Worm (Caenorhabditis elegans) whole organism, L1 larva: ENCODE measurements around the gene ZK666.1.

Experiments used
- C16A3.4 ChIP-seq: fragments of 150-350 bp; optimal IDR thresholded peaks from 2 replicates; lab custom pipeline; 2014; ENCODE audit warnings: missing biosample characterization, missing genetic modification characterization
- aly-2 ChIP-seq: fragments of 150-350 bp; optimal IDR thresholded peaks from 2 replicates; lab custom pipeline; 2014; ENCODE audit warnings: missing biosample characterization, missing genetic modification characterization
- blmp-1 ChIP-seq: fragments of 150-350 bp; optimal IDR thresholded peaks from 2 replicates; lab custom pipeline; 2014; ENCODE audit warnings: missing biosample characterization, missing genetic modification characterization
- ceh-8 ChIP-seq: fragments of 200-800 bp; sonication (Bioruptor generic); optimal IDR thresholded peaks from 2 replicates; lab custom pipeline; 2018; ENCODE audit warnings: mild to moderate bottlenecking, missing genetic modification characterization, moderate library complexity, missing compliant biosample characterization
- ceh-82 ChIP-seq, 3 experiments: fragments of 150-350 bp in 1 of 3; sonication (generic microtip) in 2 of 3; optimal IDR thresholded peaks; 2 replicates each; lab custom pipeline; 2014 to 2017; ENCODE audit warnings: missing biosample characterization in 3 of 3, missing genetic modification characterization in 3 of 3
- ceh-90 ChIP-seq: sonication (generic microtip); optimal IDR thresholded peaks from 2 replicates; lab custom pipeline; 2016; ENCODE audit warnings: missing genetic modification characterization, missing compliant biosample characterization
- ces-1 ChIP-seq: fragments of 150-350 bp; optimal IDR thresholded peaks from 2 replicates; lab custom pipeline; 2014; ENCODE audit warnings: missing biosample characterization, missing genetic modification reagents, missing genetic modification characterization
- dsc-1 ChIP-seq: sonication (generic microtip); optimal IDR thresholded peaks from 2 replicates; lab custom pipeline; 2016; ENCODE audit warnings: mild to moderate bottlenecking, missing genetic modification characterization, missing compliant biosample characterization
- efl-1 ChIP-seq, 4 experiments: fragments of 150-350 bp; optimal IDR thresholded peaks in 3 of 4; peaks in 1 of 4; 1 replicate in 1 of 4; 2 replicates in 3 of 4; lab custom pipeline; 2014; ENCODE audit warnings: missing biosample characterization in 2 of 4, missing genetic modification characterization in 2 of 4, missing genetic modification reagents in 2 of 4
- efl-3 ChIP-seq: fragments of 200-800 bp; sonication (Bioruptor generic); optimal IDR thresholded peaks from 2 replicates; lab custom pipeline; 2018; ENCODE audit warnings: mild to moderate bottlenecking, missing genetic modification characterization, missing compliant biosample characterization
- egl-27 ChIP-seq, 2 experiments: fragments of 150-350 bp in 1 of 2; sonication (generic microtip); optimal IDR thresholded peaks; 3 replicates each; lab custom pipeline; 2017 to 2018; ENCODE audit warnings: missing biosample characterization in 2 of 2, missing genetic modification characterization in 2 of 2, missing genetic modification reagents in 2 of 2
- elt-2 ChIP-seq: sonication (generic microtip); optimal IDR thresholded peaks from 2 replicates; lab custom pipeline; 2016; ENCODE audit warnings: missing genetic modification characterization, mild to moderate bottlenecking, inconsistent platforms, missing compliant biosample characterization, missing genetic modification reagents
- ets-5 ChIP-seq: fragments of 200-800 bp; sonication (Bioruptor generic); IDR thresholded peaks from 2 replicates; pipeline ENCODE4 v1.3.6; 2022; ENCODE audit warnings: missing genetic modification characterization, missing compliant biosample characterization
- fkh-10 ChIP-seq: sonication (generic microtip); optimal IDR thresholded peaks from 2 replicates; lab custom pipeline; 2017; ENCODE audit warnings: missing biosample characterization, missing genetic modification reagents, missing genetic modification characterization
- fos-1 ChIP-seq: fragments of 150-350 bp; optimal IDR thresholded peaks from 2 replicates; lab custom pipeline; 2014; ENCODE audit warnings: missing biosample characterization, missing genetic modification characterization
- hpl-2 ChIP-seq: fragments of 150-350 bp; optimal IDR thresholded peaks from 2 replicates; lab custom pipeline; 2014; ENCODE audit warnings: missing biosample characterization, missing genetic modification reagents, missing genetic modification characterization
- lir-3 ChIP-seq: sonication (generic microtip); optimal IDR thresholded peaks from 2 replicates; lab custom pipeline; 2016; ENCODE audit warnings: mild to moderate bottlenecking, missing genetic modification characterization, moderate library complexity, missing compliant biosample characterization; ENCODE audit not compliant: poor library complexity
- mdl-1 ChIP-seq, 2 experiments: fragments of 150-350 bp; optimal IDR thresholded peaks; 2 replicates each; lab custom pipeline; 2014 to 2017; ENCODE audit warnings: missing biosample characterization in 2 of 2, missing genetic modification characterization in 2 of 2, inconsistent platforms in 1 of 2
- mep-1 ChIP-seq: fragments of 150-350 bp; optimal IDR thresholded peaks from 2 replicates; lab custom pipeline; 2014; ENCODE audit warnings: missing biosample characterization, missing genetic modification characterization
- nhr-85 ChIP-seq: sonication (generic microtip); peaks from one replicate; lab custom pipeline; 2016; ENCODE audit warnings: missing genetic modification characterization, inconsistent platforms, missing compliant biosample characterization
- nhr-90 ChIP-seq: sonication (generic microtip); optimal IDR thresholded peaks from 2 replicates; lab custom pipeline; 2016; ENCODE audit warnings: mild to moderate bottlenecking, missing genetic modification characterization, missing compliant biosample characterization; ENCODE audit not compliant: poor library complexity
- pqm-1 ChIP-seq: sonication (generic microtip); optimal IDR thresholded peaks from 3 replicates; lab custom pipeline; 2017; ENCODE audit warnings: missing biosample characterization, missing genetic modification characterization
- snpc-4 ChIP-seq: fragments of 150-350 bp; optimal IDR thresholded peaks from 2 replicates; lab custom pipeline; 2014; ENCODE audit warnings: missing biosample characterization, missing genetic modification characterization
- snu-23 ChIP-seq: sonication (generic microtip); optimal IDR thresholded peaks from 2 replicates; lab custom pipeline; 2016; ENCODE audit warnings: missing genetic modification characterization, missing compliant biosample characterization
- sptf-1 ChIP-seq: fragments of 150-350 bp; optimal IDR thresholded peaks from 2 replicates; lab custom pipeline; 2014; ENCODE audit warnings: missing biosample characterization, missing genetic modification characterization
- tlp-1 ChIP-seq: fragments of 150-350 bp; optimal IDR thresholded peaks from 2 replicates; lab custom pipeline; 2014; ENCODE audit warnings: missing biosample characterization, missing genetic modification characterization
- unc-130 ChIP-seq: fragments of 150-350 bp; optimal IDR thresholded peaks from 2 replicates; lab custom pipeline; 2017; ENCODE audit warnings: missing biosample characterization, missing genetic modification characterization, inconsistent platforms
- unc-62 ChIP-seq: fragments of 150-350 bp; optimal IDR thresholded peaks from 2 replicates; lab custom pipeline; 2014; ENCODE audit warnings: missing biosample characterization, missing genetic modification reagents, missing genetic modification characterization
- unc-86 ChIP-seq: sonication (generic microtip); optimal IDR thresholded peaks from 2 replicates; lab custom pipeline; 2016; ENCODE audit warnings: missing genetic modification characterization, missing compliant biosample characterization
- vab-15 ChIP-seq: sonication (generic microtip); optimal IDR thresholded peaks from 2 replicates; lab custom pipeline; 2017; ENCODE audit warnings: missing genotype, mild to moderate bottlenecking, missing genetic modification characterization, missing compliant biosample characterization
- zag-1 ChIP-seq: fragments of 150-350 bp; optimal IDR thresholded peaks from 2 replicates; lab custom pipeline; 2014; ENCODE audit warnings: missing biosample characterization, missing genetic modification characterization
- ztf-4 ChIP-seq: fragments of 150-350 bp; optimal IDR thresholded peaks from 2 replicates; lab custom pipeline; 2014; ENCODE audit warnings: missing biosample characterization, missing genetic modification characterization

ZK666.1 gene

DNA sequence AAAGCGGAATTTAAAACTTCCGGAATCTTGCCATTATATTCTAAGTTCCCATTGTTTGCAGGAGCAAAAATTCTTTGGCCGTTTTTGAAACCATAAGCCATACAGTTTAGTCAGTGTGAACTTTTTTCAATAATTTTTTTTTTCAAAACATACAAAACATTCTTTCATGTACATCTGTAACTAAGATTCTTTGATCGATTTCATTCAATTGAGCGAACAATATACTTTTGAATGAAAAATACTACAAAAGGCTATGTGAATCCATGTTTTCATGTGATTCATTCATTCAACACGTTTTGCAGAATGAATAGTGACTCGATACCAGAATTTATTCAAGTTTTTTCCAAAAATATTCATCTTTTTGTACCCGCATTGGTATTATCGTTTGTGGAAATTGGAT, 15.6 kb upstream of the ZK666.1 start, which contains the start of gene ZK666.15:
TSS of gene ZK666.15 (plus strand) at position 301 of the 400 bp plus-strand sequence.
- TF ChIP-seq C16A3.4 (tag; lab: Kevin White, UChicago) (no peak), tlp-1 (no peak), vab-15 (no peak), sptf-1 (tag; lab: Kevin White, UChicago) (no peak), snpc-4 (tag; lab: Kevin White, UChicago) (no peak), mep-1 (no peak), pqm-1 (tag; lab: Kevin White, UChicago) (no peak), ets-5 (no peak), nhr-90 (tag; lab: Kevin White, UChicago) (no peak), blmp-1 (tag; lab: Kevin White, UChicago) (no peak)

DNA sequence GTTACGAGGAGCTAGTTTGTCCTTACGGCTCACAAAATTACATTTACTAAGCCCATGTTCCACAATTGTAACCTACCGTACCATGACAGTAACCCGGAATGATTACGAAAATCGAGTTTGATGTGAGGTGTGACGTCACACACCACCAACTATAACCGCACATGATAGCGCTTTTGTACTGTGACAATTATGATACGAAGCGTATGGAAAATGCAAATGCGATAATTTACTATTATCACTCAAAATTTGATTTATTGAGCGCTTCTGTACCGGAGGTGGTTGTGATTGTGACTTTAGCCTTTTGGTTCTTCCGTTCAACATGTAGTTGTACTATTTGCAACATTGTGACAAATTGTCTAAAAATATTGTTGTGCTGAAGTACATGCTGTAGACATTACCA, 14.5 kb upstream of the ZK666.1 start:
- no peak for TF ChIP-seq ets-5
- TF ChIP-seq efl-1 (optimal IDR thresholded peaks at IDR 0.05; lab: Kevin White, UChicago), result no peak
- peak in 1 of 2 experiments; percentile 86 for TF ChIP-seq efl-1 (GFP tag; optimal IDR thresholded peaks at IDR 0.05 in 1 of 2; lab: Kevin White, UChicago)
- peak; percentile 46 for TF ChIP-seq elt-2 (tag; lab: Kevin White, UChicago)

DNA sequence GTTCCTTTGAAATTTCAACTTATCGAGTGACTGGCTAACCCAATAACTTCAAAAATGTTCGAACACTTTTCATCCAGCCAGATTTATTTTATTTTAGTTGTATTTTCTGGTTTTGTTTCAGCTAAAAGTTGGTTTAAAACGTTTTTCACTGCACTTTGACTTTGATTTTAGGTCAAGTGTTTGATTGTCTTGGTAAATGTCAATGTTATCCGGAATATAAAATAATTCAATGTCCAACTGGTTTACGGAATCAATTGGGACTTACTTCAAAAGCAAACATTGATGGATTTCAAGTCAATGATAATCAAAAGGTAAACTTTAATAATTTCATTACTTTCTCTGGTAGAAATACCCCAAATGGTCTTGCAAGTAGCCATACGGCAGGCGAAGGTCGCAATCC, 12.7 kb upstream of the ZK666.1 start:
- no peak for TF ChIP-seq ztf-4 (tag; lab: Kevin White, UChicago)
- TF ChIP-seq aly-2 (tag; lab: Kevin White, UChicago), result no peak
- TF ChIP-seq egl-27 (tag; optimal IDR thresholded peaks at IDR 0.05; lab: Kevin White, UChicago), result no peak
- TF ChIP-seq dsc-1 (tag; lab: Kevin White, UChicago), result no peak
- TF ChIP-seq ceh-82 (tag; optimal IDR thresholded peaks at IDR 0.05; lab: Kevin White, UChicago), result no peak
- TF ChIP-seq fkh-10 (GFP tag; lab: Kevin White, UChicago), result no peak
- TF ChIP-seq efl-3 (GFP tag; lab: Kevin White, UChicago), result no peak

DNA sequence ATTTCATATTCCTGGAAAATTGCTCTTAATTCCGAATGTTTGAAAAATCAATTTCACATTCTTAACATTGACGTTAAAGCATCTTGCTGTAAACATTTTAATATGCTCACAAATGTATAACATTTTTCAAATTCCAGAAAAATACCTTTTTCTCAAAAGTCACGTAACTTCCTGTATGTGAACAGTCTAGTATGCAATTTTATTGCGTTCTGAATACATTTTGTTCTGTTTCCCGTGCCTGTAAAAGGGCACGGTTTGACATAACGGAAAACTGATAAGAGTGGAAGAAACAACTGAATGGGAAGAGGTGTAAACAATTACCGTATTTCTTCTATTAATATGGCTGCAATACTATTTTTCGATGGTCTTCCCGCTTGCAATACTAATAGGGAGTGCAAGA, 11.8 kb upstream of the ZK666.1 start:
- TF ChIP-seq mdl-1 (tag; optimal IDR thresholded peaks at IDR 0.05; lab: Kevin White, UChicago) (no peak), hpl-2 (GFP tag; lab: Kevin White, UChicago) (no peak), ceh-8 (GFP tag; lab: Kevin White, UChicago) (no peak), egl-27 (tag; optimal IDR thresholded peaks at IDR 0.05; lab: Kevin White, UChicago) (no peak), ces-1 (GFP tag; lab: Kevin White, UChicago) (no peak), ceh-90 (no peak), blmp-1 (tag; lab: Kevin White, UChicago) (no peak), nhr-85 (tag; lab: Kevin White, UChicago) (no peak), unc-86 (no peak), unc-130 (tag; lab: Kevin White, UChicago) (no peak), snu-23 (GFP tag; lab: Kevin White, UChicago) (no peak), dsc-1 (tag; lab: Kevin White, UChicago) (no peak), fos-1 (tag; lab: Kevin White, UChicago) (no peak), pqm-1 (tag; lab: Kevin White, UChicago) (no peak), snpc-4 (tag; lab: Kevin White, UChicago) (no peak), unc-62 (GFP tag; lab: Kevin White, UChicago) (no peak), lir-3 (no peak), zag-1 (no peak)
- TF ChIP-seq, all 84 proteins: peak for 0

DNA sequence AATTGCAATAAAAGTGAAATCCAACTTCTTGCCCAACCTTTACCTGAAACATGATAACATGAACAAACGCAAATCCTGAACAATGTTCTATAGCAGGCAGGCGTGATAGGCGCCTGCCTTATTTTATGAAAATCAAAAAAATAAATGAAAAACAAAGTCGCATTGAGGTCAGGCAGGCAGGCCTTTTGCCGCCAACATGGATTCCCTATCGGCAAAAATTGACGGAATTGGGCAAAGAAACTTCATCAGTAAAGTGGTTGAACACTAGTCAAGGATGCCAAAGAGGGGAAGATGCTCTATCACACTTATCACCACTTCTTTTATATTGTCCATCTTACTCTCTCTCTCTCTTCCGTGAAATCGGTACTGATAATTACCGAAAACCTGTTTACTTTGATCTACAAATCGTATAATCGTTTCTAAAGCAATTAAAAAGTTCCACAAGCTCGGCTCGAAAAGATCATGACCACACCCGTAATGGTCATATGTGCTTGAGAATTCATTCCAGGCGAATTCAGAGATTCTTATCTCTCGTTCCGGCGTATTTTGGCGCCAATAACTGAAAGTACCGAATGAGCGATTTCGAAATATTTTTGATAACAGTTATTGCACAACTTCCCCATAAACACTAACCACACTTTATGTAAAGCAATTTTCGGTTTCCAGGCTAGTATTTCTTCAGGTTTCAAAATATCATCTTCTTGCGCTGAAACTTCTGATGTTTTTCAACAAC, 10.8 kb upstream of the ZK666.1 start, which contains the start of the genes clec-60 and ZK666.11:
TSS of gene clec-60 (minus strand) at position 51 of the 733 bp plus-strand sequence.
TSS of gene ZK666.11 (plus strand) at position 699 of the 733 bp plus-strand sequence.
- no peak for TF ChIP-seq zag-1
- peak; percentile 21 for TF ChIP-seq nhr-85 (tag; lab: Kevin White, UChicago)
- no peak for TF ChIP-seq efl-1 (optimal IDR thresholded peaks at IDR 0.05; lab: Kevin White, UChicago)
- TF ChIP-seq efl-1 (GFP tag; optimal IDR thresholded peaks at IDR 0.05 in 1 of 2; lab: Kevin White, UChicago), result peak in 1 of 2 experiments; percentile 56
